Fruit fly (Drosophila melanogaster) ovary, adult (tissue): ENCODE measurements around the gene cpo.

ENCODE experiments used
- CG17801 ChIP-seq: fragments of 200-800 bp; optimal IDR thresholded peaks from 2 replicates; lab custom pipeline; 2019; ENCODE audit warnings: missing biosample characterization, mild to moderate bottlenecking, missing genetic modification characterization, moderate library complexity; ENCODE audit not compliant: partially characterized antibody

The cpo gene

dm6 chr3R:17943359-17944232 lies 24.0 kb downstream of the cpo start:
- TF ChIP-seq CG17801 (GFP tag; lab: Kevin White, UChicago): no peak

- TF ChIP-seq CG17801 (GFP tag; lab: Kevin White, UChicago): no peak
Observed at dm6 chr3R:17944296-17944695, 24.7 kb downstream of the cpo start.

dm6 chr3R:17945753-17946152 lies 26.1 kb downstream of the cpo start:
- TF ChIP-seq CG17801 (GFP tag; lab: Kevin White, UChicago): no peak

dm6 chr3R:17946246-17946645 lies 26.6 kb downstream of the cpo start:
- TF ChIP-seq CG17801 (GFP tag; lab: Kevin White, UChicago): no peak

dm6 chr3R:17948227-17949206 lies 28.9 kb downstream of the cpo start:
- no peak for TF ChIP-seq CG17801 (GFP tag; lab: Kevin White, UChicago)

dm6 chr3R:17949362-17950121 lies 29.9 kb downstream of the cpo start:
- peak; percentile 54 for TF ChIP-seq CG17801 (GFP tag; lab: Kevin White, UChicago)

- no peak for TF ChIP-seq CG17801 (GFP tag; lab: Kevin White, UChicago)
Observed at dm6 chr3R:17950398-17950797, 30.8 kb downstream of the cpo start.

- no peak for TF ChIP-seq CG17801 (GFP tag; lab: Kevin White, UChicago)
Observed at dm6 chr3R:17951285-17951684, 31.7 kb downstream of the cpo start.

dm6 chr3R:17951780-17952179 lies 32.1 kb downstream of the cpo start:
- TF ChIP-seq CG17801 (GFP tag; lab: Kevin White, UChicago): no peak

- no peak for TF ChIP-seq CG17801 (GFP tag; lab: Kevin White, UChicago)
Observed at dm6 chr3R:17952412-17952811, 32.8 kb downstream of the cpo start.

dm6 chr3R:17953884-17954283 lies 34.3 kb downstream of the cpo start:
- no peak for TF ChIP-seq CG17801 (GFP tag; lab: Kevin White, UChicago)

- no peak for TF ChIP-seq CG17801 (GFP tag; lab: Kevin White, UChicago)
Observed at dm6 chr3R:17955737-17956136, 36.1 kb downstream of the cpo start.

dm6 chr3R:17957782-17958181 lies 38.1 kb downstream of the cpo start:
- TF ChIP-seq CG17801 (GFP tag; lab: Kevin White, UChicago): no peak

dm6 chr3R:17958304-17958703 lies 38.7 kb downstream of the cpo start:
- TF ChIP-seq CG17801 (GFP tag; lab: Kevin White, UChicago): no peak

- no peak for TF ChIP-seq CG17801 (GFP tag; lab: Kevin White, UChicago)
Observed at dm6 chr3R:17965381-17965780, 45.7 kb downstream of the cpo start.
